Worm (Caenorhabditis elegans): ENCODE data around the gene col-177.

ce11 chrX:10958427-10958826 is 43.2 kb downstream of the col-177 start, which contains the start of gene nlp-19:
- TF ChIP-seq nhr-85 (tag) (no peak), fkh-10 (GFP tag; optimal IDR thresholded peaks at IDR 0.05) (no peak), pax-3 (tag; optimal IDR thresholded peaks at IDR 0.05) (no peak), nhr-28 (tag; optimal IDR thresholded peaks at IDR 0.05) (no peak), C04F5.9 (tag; optimal IDR thresholded peaks at IDR 0.05) (no peak), lin-14 (GFP tag; optimal IDR thresholded peaks at IDR 0.05) (no peak)
